Worm (Caenorhabditis elegans): ENCODE data around the gene mec-12.

ce11 chrIII:3091572-3091971, 47.5 kb downstream of the mec-12 start, which contains the start of gene ccep-135:
- TF ChIP-seq nhr-237 (tag; optimal IDR thresholded peaks at IDR 0.05), result no peak
- TF ChIP-seq nhr-11 (tag; optimal IDR thresholded peaks at IDR 0.05), result no peak
- TF ChIP-seq fkh-10 (GFP tag; optimal IDR thresholded peaks at IDR 0.05), result no peak
- no peak for TF ChIP-seq tbx-2 (tag; optimal IDR thresholded peaks at IDR 0.05)
- no peak for TF ChIP-seq nhr-12 (tag; optimal IDR thresholded peaks at IDR 0.05)
